Fruit fly (Drosophila melanogaster) whole organism, wandering third instar larva: ENCODE results near the gene Rtnl1.

Experiments
- Mio ChIP-seq: sonication (Bioruptor generic); optimal IDR thresholded peaks from 2 replicates; lab custom pipeline; 2016; ENCODE audit warnings: missing biosample characterization, missing genetic modification characterization
- Myc ChIP-seq: fragments of >200 bp; optimal IDR thresholded peaks from 2 replicates; lab custom pipeline; 2017
- dmrt93B ChIP-seq: fragments of 200-800 bp; sonication (Bioruptor generic); optimal IDR thresholded peaks from 2 replicates; lab custom pipeline; 2018; ENCODE audit warnings: missing biosample characterization, mild to moderate bottlenecking, missing genetic modification characterization
- fru ChIP-seq: fragments of 200-800 bp; sonication (Bioruptor generic); optimal IDR thresholded peaks from 3 replicates; lab custom pipeline; 2016; ENCODE audit warnings: missing biosample characterization, mild to moderate bottlenecking, missing genetic modification characterization
- lola ChIP-seq: fragments of >200 bp; optimal IDR thresholded peaks from 2 replicates; lab custom pipeline; 2017; ENCODE audit warnings: missing biosample characterization, missing genetic modification characterization
- pan ChIP-seq: fragments of >200 bp; optimal IDR thresholded peaks from 2 replicates; lab custom pipeline; 2017
- psq ChIP-seq: fragments of 200-800 bp; sonication (Bioruptor generic); optimal IDR thresholded peaks from 3 replicates; lab custom pipeline; 2017; ENCODE audit warnings: missing biosample characterization, mild to moderate bottlenecking, missing genetic modification characterization, moderate library complexity
- sage ChIP-seq: fragments of 200-800 bp; sonication (Bioruptor generic); optimal IDR thresholded peaks from 2 replicates; lab custom pipeline; 2016; ENCODE audit warnings: missing biosample characterization, mild to moderate bottlenecking, missing genetic modification characterization
- usp ChIP-seq: fragments of >200 bp; optimal IDR thresholded peaks from 2 replicates; lab custom pipeline; 2017; ENCODE audit warnings: missing biosample characterization, missing genetic modification characterization
- woc ChIP-seq: sonication (Bioruptor generic); optimal IDR thresholded peaks from 2 replicates; lab custom pipeline; 2016; ENCODE audit warnings: missing biosample characterization, mild to moderate bottlenecking, missing genetic modification characterization

dm6 chr2L:5004677-5005463 lies 4.7 kb downstream of the Rtnl1 start:
- TF ChIP-seq psq = peak; percentile 83
- TF ChIP-seq sage (GFP tag; lab: Kevin White, UChicago) = peak; percentile 53
- TF ChIP-seq usp (GFP tag; lab: Kevin White, UChicago) = no peak
- TF ChIP-seq Mio (GFP tag; lab: Kevin White, UChicago) = peak; percentile 58
- peak; percentile 72 for TF ChIP-seq dmrt93B
- no peak for TF ChIP-seq pan (lab: Kevin White, UChicago)
- peak; percentile 87 for TF ChIP-seq woc (GFP tag; lab: Kevin White, UChicago)
- TF ChIP-seq Myc = no peak
- no peak for TF ChIP-seq lola
- TF ChIP-seq fru (GFP tag; lab: Kevin White, UChicago) = peak; percentile 92
